Fruit fly (Drosophila melanogaster): ENCODE results near the gene RpS5a.

Gene RpS5a

DNA sequence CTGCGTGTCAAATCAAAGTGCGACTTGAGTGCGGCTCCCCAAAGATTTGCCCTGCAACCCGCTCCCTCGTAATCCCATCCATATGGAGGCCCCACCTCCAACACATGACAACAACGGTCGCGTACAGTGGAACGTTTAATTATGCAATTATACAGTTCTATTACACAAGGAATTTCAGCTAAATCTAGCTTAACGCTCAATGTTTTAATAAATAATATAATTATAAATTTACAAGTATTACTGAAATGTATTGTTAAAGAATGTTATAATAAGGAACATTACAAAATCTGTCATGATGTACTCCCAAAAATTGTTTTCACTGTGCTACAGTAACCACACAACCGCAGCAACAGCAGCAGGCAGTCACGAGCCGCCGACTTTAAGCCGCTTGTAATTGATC is 26.1 kb upstream of the RpS5a start:
- TF ChIP-seq CG15601 (tag; optimal IDR thresholded peaks at IDR 0.05) = peak; percentile 40
- no peak for TF ChIP-seq caup (GFP tag; optimal IDR thresholded peaks at IDR 0.05; ENCODE audit: severe bottlenecking)
- TF ChIP-seq hkb (optimal IDR thresholded peaks at IDR 0.05) = no peak
- 0 out of 2 replicates have a peak, but pooled peaks have one; percentile 24 for TF ChIP-seq hkb (GFP tag; IDR thresholded peaks at IDR 0.05)
- TF ChIP-seq prd (optimal IDR thresholded peaks at IDR 0.05) = no peak
- TF ChIP-seq prd (GFP tag; IDR thresholded peaks at IDR 0.05) = peak; percentile 47; the same call in 1 of the 3 replicates
- no peak for TF ChIP-seq Ets97D (GFP tag; optimal IDR thresholded peaks at IDR 0.05)
- TF ChIP-seq ssp (GFP tag; IDR thresholded peaks at IDR 0.05) = 0 out of 2 replicates have a peak, but pooled peaks have one; percentile 16
- TF ChIP-seq Ptx1 (GFP tag; IDR thresholded peaks at IDR 0.05) = peak; percentile 35
- peak; percentile 40 for TF ChIP-seq gsb-n (tag; optimal IDR thresholded peaks at IDR 0.05)
- peak in 1 of 2 experiments; percentile 40 for TF ChIP-seq bsh (GFP tag; optimal IDR thresholded peaks at IDR 0.05)
- peak; percentile 12 for TF ChIP-seq ATbp (GFP tag; optimal IDR thresholded peaks at IDR 0.05)
- TF ChIP-seq CG2678 (tag; optimal IDR thresholded peaks at IDR 0.05) = peak; percentile 35
- TF ChIP-seq CG14710 (tag; optimal IDR thresholded peaks at IDR 0.05) = peak; percentile 5
- no peak for TF ChIP-seq sob (GFP tag; IDR thresholded peaks at IDR 0.05)
- TF ChIP-seq vfl (GFP tag; optimal IDR thresholded peaks at IDR 0.05) = no peak
- TF ChIP-seq CG12391 (tag; optimal IDR thresholded peaks at IDR 0.05) = peak; percentile 21
- TF ChIP-seq grau (tag; optimal IDR thresholded peaks at IDR 0.05) = peak; percentile 91
- TF ChIP-seq CG17359 (tag; optimal IDR thresholded peaks at IDR 0.05) = peak; percentile 61
- peak; percentile 1 for TF ChIP-seq ind (GFP tag; optimal IDR thresholded peaks at IDR 0.05)
- peak; percentile 49; the same call in 1 of the 2 replicates for TF ChIP-seq ara (GFP tag; IDR thresholded peaks at IDR 0.05)
- TF ChIP-seq ato (GFP tag; IDR thresholded peaks at IDR 0.05; ENCODE audit: partially characterized antibody) = no peak
- peak; percentile 7 for TF ChIP-seq CG18599 (GFP tag; optimal IDR thresholded peaks at IDR 0.05)
- TF ChIP-seq Sox102F (GFP tag; optimal IDR thresholded peaks at IDR 0.05) = peak; percentile 24
- peak; percentile 32 for TF ChIP-seq Blimp-1 (GFP tag; optimal IDR thresholded peaks at IDR 0.05)
- peak; percentile 55 for TF ChIP-seq Drgx (GFP tag; IDR thresholded peaks at IDR 0.05)
- no peak for TF ChIP-seq Dfd (GFP tag; optimal IDR thresholded peaks at IDR 0.05)
- TF ChIP-seq CG34376 (GFP tag; optimal IDR thresholded peaks at IDR 0.05) = no peak
- no peak for TF ChIP-seq C15 (GFP tag; IDR thresholded peaks at IDR 0.05)
- no peak for TF ChIP-seq hbn (GFP tag; IDR thresholded peaks at IDR 0.05; ENCODE audit: partially characterized antibody)
- peak; percentile 58 for TF ChIP-seq CG2712 (tag; optimal IDR thresholded peaks at IDR 0.05)
- peak; percentile 54; the same call in 1 of the 2 replicates for TF ChIP-seq stc (GFP tag; IDR thresholded peaks at IDR 0.05)
- peak; percentile 36 for TF ChIP-seq phol (tag; optimal IDR thresholded peaks at IDR 0.05)
- no peak for TF ChIP-seq Usf (GFP tag; optimal IDR thresholded peaks at IDR 0.05)
- TF ChIP-seq CG4424 (GFP tag; optimal IDR thresholded peaks at IDR 0.05) = peak; percentile 5
- TF ChIP-seq CG11504 (tag; optimal IDR thresholded peaks at IDR 0.05) = peak; percentile 49
- no peak for TF ChIP-seq chif (GFP tag; optimal IDR thresholded peaks at IDR 0.05)
- peak; percentile 54; the same call in 1 of the 3 replicates for TF ChIP-seq zfh1 (GFP tag; IDR thresholded peaks at IDR 0.05)
- TF ChIP-seq vvl (GFP tag; IDR thresholded peaks at IDR 0.05) = peak; percentile 56; the same call in 1 of the 2 replicates
- TF ChIP-seq Awh (GFP tag; IDR thresholded peaks at IDR 0.05) = peak; percentile 45; the same call in 1 of the 2 replicates
- TF ChIP-seq Adf1 (GFP tag; IDR thresholded peaks at IDR 0.05) = no peak
- TF ChIP-seq lab (GFP tag; optimal IDR thresholded peaks at IDR 0.05) = peak; percentile 11
- no peak for TF ChIP-seq CG7271 (tag; optimal IDR thresholded peaks at IDR 0.05)
- no peak for TF ChIP-seq bab2 (GFP tag; optimal IDR thresholded peaks at IDR 0.05)
- no peak for TF ChIP-seq Spps (tag; optimal IDR thresholded peaks at IDR 0.05)
- peak; percentile 58 for TF ChIP-seq ttk (GFP tag; IDR thresholded peaks at IDR 0.05)
- no peak for TF ChIP-seq Taf1 (GFP tag; IDR thresholded peaks at IDR 0.05)
- TF ChIP-seq CG18262 (tag; optimal IDR thresholded peaks at IDR 0.05) = peak; percentile 41
- TF ChIP-seq lola (GFP tag; optimal IDR thresholded peaks at IDR 0.05) = peak in 1 of 3 experiments; percentile 2
- TF ChIP-seq Xbp1 (GFP tag; optimal IDR thresholded peaks at IDR 0.05) = no peak

Data from whole organism, embryonic.